Worm (Caenorhabditis elegans) whole organism, young adult: ENCODE measurements around the gene sel-1.

Source experiments
- ama-1 ChIP-seq, 3 experiments: fragments of 150-350 bp in 1 of 3; sonication (generic microtip) in 2 of 3; optimal IDR thresholded peaks; 2 replicates each; lab custom pipeline; 2014 to 2018; ENCODE audit warnings: missing biosample characterization in 2 of 3, missing genetic modification characterization in 2 of 3, missing genetic modification reagents in 2 of 3
- efl-1 ChIP-seq: fragments of 150-350 bp; optimal IDR thresholded peaks from 2 replicates; lab custom pipeline; 2014; ENCODE audit warnings: missing biosample characterization, missing genetic modification reagents, missing genetic modification characterization
- let-607 ChIP-seq, 2 experiments: fragments of 200-800 bp in 1 of 2; sonication (Bioruptor generic) in 1 of 2; sonication (generic microtip) in 1 of 2; optimal IDR thresholded peaks; 2 replicates each; lab custom pipeline; 2016 to 2018; ENCODE audit warnings: mild to moderate bottlenecking in 2 of 2, missing compliant biosample characterization in 2 of 2, missing genetic modification characterization in 2 of 2, moderate library complexity in 2 of 2, missing genotype in 1 of 2
- sea-2 ChIP-seq: fragments of 200-800 bp; sonication (Bioruptor generic); IDR thresholded peaks from 2 replicates; pipeline ENCODE4 v1.3.6; 2022; ENCODE audit warnings: missing genetic modification characterization, missing compliant biosample characterization
- unc-62 ChIP-seq: fragments of 150-350 bp; optimal IDR thresholded peaks from 2 replicates; lab custom pipeline; 2014; ENCODE audit warnings: missing biosample characterization, missing genetic modification reagents, missing genetic modification characterization
- xnd-1 ChIP-seq: sonication (generic microtip); optimal IDR thresholded peaks from 2 replicates; lab custom pipeline; 2016; ENCODE audit warnings: missing genotype, missing genetic modification reagents, missing genetic modification characterization, missing compliant biosample characterization
- ztf-28 ChIP-seq: fragments of 200-800 bp; sonication (Bioruptor generic); IDR thresholded peaks from 2 replicates; pipeline ENCODE4 v1.3.6; 2022; ENCODE audit warnings: missing genetic modification reagents, missing genetic modification characterization, missing compliant biosample characterization

DNA sequence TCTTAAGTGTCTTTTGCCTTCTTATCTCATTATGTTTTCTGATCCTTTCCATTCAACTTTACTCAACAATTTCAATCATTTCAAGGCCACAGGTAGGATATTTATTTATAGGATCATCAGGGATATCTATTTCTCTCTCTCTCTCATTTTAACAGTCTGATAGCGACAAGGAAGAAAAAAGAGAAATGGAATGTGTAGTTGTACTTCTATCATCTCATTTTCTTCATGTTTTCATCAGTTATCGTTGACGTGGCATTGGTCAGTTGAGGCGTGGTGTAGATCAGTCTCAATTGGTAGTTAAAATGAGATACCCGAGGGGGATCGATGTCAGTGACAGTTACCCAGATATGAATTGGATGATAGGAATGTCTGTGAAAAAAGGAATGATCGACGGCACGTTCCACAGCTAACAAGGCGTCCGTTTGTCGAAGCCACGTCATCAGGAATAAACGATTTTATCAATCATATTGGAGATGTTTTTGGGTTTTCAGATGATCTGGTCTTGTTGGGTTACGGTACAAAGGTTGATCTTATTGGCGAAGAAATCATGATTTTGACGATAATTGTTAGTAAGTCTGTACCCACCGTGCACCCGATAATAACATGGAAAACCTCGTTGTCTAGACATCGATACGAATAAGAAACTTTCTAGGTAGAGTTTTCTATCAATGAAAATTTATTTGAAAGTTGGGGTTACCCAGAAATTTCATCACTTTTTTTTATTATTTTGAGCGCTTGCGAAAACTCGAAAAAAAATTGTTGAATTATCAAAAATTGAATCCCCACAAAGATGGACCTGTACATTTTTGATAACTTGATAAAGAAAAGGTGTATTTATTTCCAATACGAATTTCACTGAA, 6.1 kb upstream of the sel-1 start:
- TF ChIP-seq ztf-28 (GFP tag; lab: Robert Waterston, UW) (no peak), xnd-1 (tag; lab: Kevin White, UChicago) (no peak), let-607 (tag; optimal IDR thresholded peaks at IDR 0.05; lab: Kevin White, UChicago) (no peak), ama-1 (optimal IDR thresholded peaks at IDR 0.05; lab: Kevin White, UChicago) (peak; percentile 54), ama-1 (GFP tag; optimal IDR thresholded peaks at IDR 0.05; lab: Kevin White, UChicago) (no peak), unc-62 (no peak), sea-2 (GFP tag; lab: Robert Waterston, UW) (no peak), efl-1 (no peak)
